Fruit fly (Drosophila melanogaster) whole organism, pupa: ENCODE data around the gene Hmx.

Source experiments
- CG10348 ChIP-seq: fragments of 200-800 bp; sonication (Bioruptor generic); IDR thresholded peaks from 2 replicates; pipeline ENCODE4 v1.3.6; 2022; ENCODE audit warnings: missing biosample characterization, missing genetic modification characterization
- CG12605 ChIP-seq: fragments of 200-800 bp; sonication (Bioruptor generic); IDR thresholded peaks from 2 replicates; pipeline ENCODE4 v1.3.6; 2022; ENCODE audit warnings: missing biosample characterization, missing genetic modification characterization
- CG14655 ChIP-seq: fragments of 200-800 bp; sonication (Bioruptor generic); optimal IDR thresholded peaks from 3 replicates; lab custom pipeline; 2017; ENCODE audit warnings: mild to moderate bottlenecking, missing biosample characterization, missing genetic modification reagents, missing genetic modification characterization
- CG15710 ChIP-seq: fragments of 200-800 bp; sonication (Bioruptor generic); optimal IDR thresholded peaks from 2 replicates; lab custom pipeline; 2018; ENCODE audit warnings: missing biosample characterization, mild to moderate bottlenecking, missing genetic modification characterization, moderate library complexity
- CG17806 ChIP-seq: fragments of 200-800 bp; sonication (Bioruptor generic); optimal IDR thresholded peaks from 2 replicates; lab custom pipeline; 2018; ENCODE audit warnings: missing biosample characterization, mild to moderate bottlenecking, missing genetic modification characterization, moderate library complexity
- CG32121 ChIP-seq: fragments of 200-800 bp; sonication (Bioruptor generic); IDR thresholded peaks from 2 replicates; pipeline ENCODE4 v1.3.6; 2022; ENCODE audit warnings: missing biosample characterization, missing genetic modification characterization
- CG34367 ChIP-seq: fragments of 200-800 bp; sonication (Bioruptor generic); optimal IDR thresholded peaks from 2 replicates; lab custom pipeline; 2018; ENCODE audit warnings: missing biosample characterization, mild to moderate bottlenecking, missing genetic modification characterization
- CG4496 ChIP-seq: fragments of 200-800 bp; sonication (Bioruptor generic); IDR thresholded peaks from 3 replicates; pipeline ENCODE4 v1.3.6; 2022; ENCODE audit warnings: missing biosample characterization, missing genetic modification characterization
- CG8159 ChIP-seq: fragments of 200-800 bp; sonication (Bioruptor generic); optimal IDR thresholded peaks from 3 replicates; lab custom pipeline; 2018; ENCODE audit warnings: missing biosample characterization, mild to moderate bottlenecking, missing genetic modification characterization, moderate library complexity
- CG8301 ChIP-seq: fragments of 200-800 bp; sonication (Bioruptor generic); optimal IDR thresholded peaks from 2 replicates; lab custom pipeline; 2018; ENCODE audit warnings: missing biosample characterization, mild to moderate bottlenecking, missing genetic modification characterization
- CG9948 ChIP-seq: fragments of 200-800 bp; sonication (Bioruptor generic); optimal IDR thresholded peaks from 2 replicates; lab custom pipeline; 2018; ENCODE audit warnings: missing biosample characterization, mild to moderate bottlenecking, missing genetic modification characterization, moderate library complexity
- D1 ChIP-seq: fragments of 200-800 bp; sonication (Bioruptor generic); optimal IDR thresholded peaks from 2 replicates; lab custom pipeline; 2018; ENCODE audit warnings: missing biosample characterization, mild to moderate bottlenecking, missing genetic modification characterization, moderate library complexity
- EcR ChIP-seq: fragments of 200-800 bp; sonication (Bioruptor generic); optimal IDR thresholded peaks from 3 replicates; lab custom pipeline; 2019; ENCODE audit warnings: missing biosample characterization, missing genetic modification characterization, mild to moderate bottlenecking, moderate library complexity, missing genetic modification reagents
- Ets98B ChIP-seq: fragments of 200-800 bp; sonication (Bioruptor generic); IDR thresholded peaks from 2 replicates; pipeline ENCODE4 v1.3.6; 2022; ENCODE audit warnings: missing biosample characterization, missing genetic modification characterization
- Pif1A ChIP-seq: fragments of 200-800 bp; sonication (Bioruptor generic); optimal IDR thresholded peaks from 3 replicates; lab custom pipeline; 2016; ENCODE audit warnings: missing biosample characterization, missing genetic modification characterization
- Pif1B ChIP-seq: fragments of 200-800 bp; sonication (Bioruptor generic); optimal IDR thresholded peaks from 3 replicates; lab custom pipeline; 2016; ENCODE audit warnings: missing biosample characterization, missing genetic modification characterization
- Snoo ChIP-seq: fragments of 200-800 bp; sonication (Bioruptor generic); optimal IDR thresholded peaks from 3 replicates; lab custom pipeline; 2017; ENCODE audit warnings: missing biosample characterization, mild to moderate bottlenecking, missing genetic modification characterization, inconsistent platforms
- fd96Ca ChIP-seq: fragments of 200-800 bp; sonication (Bioruptor generic); IDR thresholded peaks from 3 replicates; pipeline ENCODE4 v1.3.6; 2022; ENCODE audit warnings: missing biosample characterization, missing genetic modification characterization
- gl ChIP-seq: fragments of 200-800 bp; sonication (Bioruptor generic); optimal IDR thresholded peaks from 2 replicates; lab custom pipeline; 2018; ENCODE audit warnings: missing biosample characterization, mild to moderate bottlenecking, missing genetic modification characterization
- rn ChIP-seq: fragments of 200-800 bp; sonication (Bioruptor generic); IDR thresholded peaks from 2 replicates; pipeline ENCODE4 v1.3.6; 2022; ENCODE audit warnings: missing biosample characterization, missing genetic modification characterization

Hmx gene

dm6 chr3R:17588805-17589204 is 30.1 kb downstream of the Hmx start:
- TF ChIP-seq CG34367 (tag; lab: Kevin White, UChicago) (no peak), CG12605 (no peak), CG17806 (tag; lab: Kevin White, UChicago) (no peak), Snoo (no peak), CG14655 (no peak), CG8301 (tag; lab: Kevin White, UChicago) (no peak), Ets98B (GFP tag; lab: Robert Waterston, UW) (no peak), EcR (GFP tag; lab: Kevin White, UChicago) (no peak), CG10348 (GFP tag; lab: Robert Waterston, UW) (no peak), fd96Ca (GFP tag; lab: Robert Waterston, UW) (no peak), rn (GFP tag; lab: Robert Waterston, UW) (no peak), D1 (tag; lab: Kevin White, UChicago) (no peak), CG8159 (tag; lab: Kevin White, UChicago) (no peak), CG9948 (no peak), CG15710 (tag; lab: Kevin White, UChicago) (no peak)

- TF ChIP-seq CG17806 (tag; lab: Kevin White, UChicago) (no peak), CG15710 (tag; lab: Kevin White, UChicago) (no peak), CG32121 (no peak), CG9948 (no peak)
Observed at dm6 chr3R:17591831-17592230, 33.1 kb downstream of the Hmx start.

- no peak for TF ChIP-seq CG8159 (tag; lab: Kevin White, UChicago)
- no peak for TF ChIP-seq EcR (GFP tag; lab: Kevin White, UChicago)
Observed at dm6 chr3R:17593470-17593869, 34.7 kb downstream of the Hmx start.

dm6 chr3R:17594086-17594485 is 35.4 kb downstream of the Hmx start, which contains the start of gene Sgs5bis:
TSS of gene Sgs5bis (plus strand) at chr3R:17594386.
- no peak for TF ChIP-seq fd96Ca (GFP tag; lab: Robert Waterston, UW)
- no peak for TF ChIP-seq CG17806 (tag; lab: Kevin White, UChicago)
- TF ChIP-seq CG32121 = no peak
- TF ChIP-seq CG34367 (tag; lab: Kevin White, UChicago) = no peak
- TF ChIP-seq CG14655 = no peak
- no peak for TF ChIP-seq gl
- TF ChIP-seq Snoo = no peak
- no peak for TF ChIP-seq CG10348 (GFP tag; lab: Robert Waterston, UW)
- no peak for TF ChIP-seq CG8301 (tag; lab: Kevin White, UChicago)
- TF ChIP-seq Pif1A (GFP tag; lab: Kevin White, UChicago) = no peak
- TF ChIP-seq Ets98B (GFP tag; lab: Robert Waterston, UW) = no peak
- TF ChIP-seq, all 21 proteins: peak for 0

dm6 chr3R:17595084-17595483 is 36.4 kb downstream of the Hmx start, which contains the start of gene Sgs5:
TSS of gene Sgs5 (plus strand) at chr3R:17595362.
- TF ChIP-seq Pif1B (GFP tag; lab: Kevin White, UChicago) = no peak
- no peak for TF ChIP-seq CG15710 (tag; lab: Kevin White, UChicago)
- no peak for TF ChIP-seq EcR (GFP tag; lab: Kevin White, UChicago)
- no peak for TF ChIP-seq CG8159 (tag; lab: Kevin White, UChicago)
- no peak for TF ChIP-seq CG17806 (tag; lab: Kevin White, UChicago)

- TF ChIP-seq CG4496 = no peak
- TF ChIP-seq EcR (GFP tag; lab: Kevin White, UChicago) = no peak
- TF ChIP-seq gl = no peak
- TF ChIP-seq Pif1B (GFP tag; lab: Kevin White, UChicago) = no peak
- TF ChIP-seq Pif1A (GFP tag; lab: Kevin White, UChicago) = no peak
- TF ChIP-seq, all 21 proteins: peak for 0
Observed at dm6 chr3R:17596236-17596635, 37.5 kb downstream of the Hmx start, which contains the start of gene CG7606. TSS of gene CG7606 (plus strand) at chr3R:17596536.

- no peak for TF ChIP-seq rn (GFP tag; lab: Robert Waterston, UW)
- no peak for TF ChIP-seq Snoo
- no peak for TF ChIP-seq D1 (tag; lab: Kevin White, UChicago)
- no peak for TF ChIP-seq CG8301 (tag; lab: Kevin White, UChicago)
- TF ChIP-seq EcR (GFP tag; lab: Kevin White, UChicago) = no peak
- TF ChIP-seq CG4496 = no peak
- no peak for TF ChIP-seq CG9948
- no peak for TF ChIP-seq Pif1B (GFP tag; lab: Kevin White, UChicago)
Observed at dm6 chr3R:17599695-17600094, 41.0 kb downstream of the Hmx start.

dm6 chr3R:17601866-17602265 is 43.1 kb downstream of the Hmx start:
- no peak for TF ChIP-seq Pif1A (GFP tag; lab: Kevin White, UChicago)
- TF ChIP-seq CG8159 (tag; lab: Kevin White, UChicago) = no peak
- TF ChIP-seq CG32121 = no peak
- no peak for TF ChIP-seq CG10348 (GFP tag; lab: Robert Waterston, UW)
- TF ChIP-seq Ets98B (GFP tag; lab: Robert Waterston, UW) = no peak
- TF ChIP-seq CG4496 = no peak
- no peak for TF ChIP-seq CG17806 (tag; lab: Kevin White, UChicago)
- TF ChIP-seq gl = no peak
- TF ChIP-seq CG9948 = no peak
- no peak for TF ChIP-seq CG34367 (tag; lab: Kevin White, UChicago)
- TF ChIP-seq Pif1B (GFP tag; lab: Kevin White, UChicago) = no peak
- TF ChIP-seq CG12605 = no peak
- TF ChIP-seq Snoo = no peak
